Worm (Caenorhabditis elegans) whole organism, young adult: Measurements from ENCODE around the gene hal-3.

Experiments
- F10E7.11 ChIP-seq: sonication (generic microtip); optimal IDR thresholded peaks from 2 replicates; lab custom pipeline; 2017; ENCODE audit warnings: mild to moderate bottlenecking, missing genetic modification characterization, moderate library complexity, missing compliant biosample characterization
- F22D6.2 ChIP-seq: sonication (generic microtip); optimal IDR thresholded peaks from 2 replicates; lab custom pipeline; 2016; ENCODE audit warnings: mild to moderate bottlenecking, missing genetic modification characterization, missing compliant biosample characterization
- K11D2.4 ChIP-seq: fragments of 200-800 bp; sonication (Bioruptor generic); IDR thresholded peaks from 2 replicates; pipeline ENCODE4 v1.3.6; 2022; ENCODE audit warnings: missing genetic modification reagents, missing genetic modification characterization, missing compliant biosample characterization
- K12H6.12 ChIP-seq: fragments of 200-800 bp; sonication (Bioruptor generic); optimal IDR thresholded peaks from 2 replicates; lab custom pipeline; 2018; ENCODE audit warnings: mild to moderate bottlenecking, missing genetic modification characterization, missing compliant biosample characterization
- T26A5.8 ChIP-seq: sonication (generic microtip); optimal IDR thresholded peaks from 2 replicates; lab custom pipeline; 2016; ENCODE audit warnings: missing genetic modification characterization, missing compliant biosample characterization
- Y67H2A.10 ChIP-seq: fragments of 200-800 bp; sonication (Bioruptor generic); conservative IDR thresholded peaks from 2 replicates; pipeline ENCODE4 v1.3.6; 2022; ENCODE audit warnings: missing genetic modification reagents, missing genetic modification characterization, missing compliant biosample characterization
- Y79H2A.3 ChIP-seq: fragments of 200-800 bp; sonication (Bioruptor generic); conservative IDR thresholded peaks from 2 replicates; pipeline ENCODE4 v1.3.6; 2022; ENCODE audit warnings: missing genetic modification reagents, missing genetic modification characterization, missing compliant biosample characterization
- aptf-3 ChIP-seq: fragments of 200-800 bp; sonication (Bioruptor generic); IDR thresholded peaks from 2 replicates; pipeline ENCODE4 v1.3.6; 2022; ENCODE audit warnings: missing genetic modification characterization, missing compliant biosample characterization
- athp-1 ChIP-seq: sonication (generic microtip); optimal IDR thresholded peaks from 2 replicates; lab custom pipeline; 2017; ENCODE audit warnings: mild to moderate bottlenecking, missing genetic modification characterization, missing compliant biosample characterization
- attf-5 ChIP-seq: fragments of 200-800 bp; sonication (Bioruptor generic); optimal IDR thresholded peaks from 2 replicates; lab custom pipeline; 2018; ENCODE audit warnings: mild to moderate bottlenecking, missing genetic modification characterization, missing compliant biosample characterization
- bed-2 ChIP-seq: fragments of 200-800 bp; sonication (Bioruptor generic); IDR thresholded peaks from 2 replicates; pipeline ENCODE4 v1.3.6; 2022; ENCODE audit warnings: missing genetic modification reagents, missing genetic modification characterization, missing compliant biosample characterization
- ceh-27 ChIP-seq: fragments of 200-800 bp; sonication (Bioruptor generic); optimal IDR thresholded peaks from 2 replicates; lab custom pipeline; 2018; ENCODE audit warnings: mild to moderate bottlenecking, missing genetic modification characterization, moderate library complexity, missing compliant biosample characterization
- ceh-91 ChIP-seq: fragments of 200-800 bp; sonication (Bioruptor generic); IDR thresholded peaks from 2 replicates; pipeline ENCODE4 v1.3.6; 2022; ENCODE audit warnings: missing genetic modification reagents, missing genetic modification characterization, missing compliant biosample characterization
- dox-1 ChIP-seq: fragments of 200-800 bp; sonication (Bioruptor generic); IDR thresholded peaks from 2 replicates; pipeline ENCODE4 v1.3.6; 2022; ENCODE audit warnings: missing genetic modification reagents, missing genetic modification characterization, missing compliant biosample characterization
- efl-1 ChIP-seq: fragments of 150-350 bp; optimal IDR thresholded peaks from 2 replicates; lab custom pipeline; 2014; ENCODE audit warnings: missing biosample characterization, missing genetic modification reagents, missing genetic modification characterization
- egl-44 ChIP-seq: fragments of 200-800 bp; sonication (Bioruptor generic); IDR thresholded peaks from 2 replicates; pipeline ENCODE4 v1.3.6; 2022; ENCODE audit warnings: missing genetic modification reagents, missing genetic modification characterization, missing compliant biosample characterization
- gei-17 ChIP-seq: fragments of 200-800 bp; sonication (Bioruptor generic); optimal IDR thresholded peaks from 2 replicates; lab custom pipeline; 2018; ENCODE audit warnings: mild to moderate bottlenecking, missing genetic modification characterization, missing compliant biosample characterization
- hmg-1.2 ChIP-seq: fragments of 200-800 bp; sonication (Bioruptor generic); IDR thresholded peaks from 2 replicates; pipeline ENCODE4 v1.3.6; 2022; ENCODE audit warnings: missing genetic modification reagents, missing genetic modification characterization, missing compliant biosample characterization
- hmg-20 ChIP-seq: fragments of 200-800 bp; sonication (Bioruptor generic); IDR thresholded peaks from 2 replicates; pipeline ENCODE4 v1.3.6; 2022; ENCODE audit warnings: missing genetic modification reagents, missing genetic modification characterization, missing compliant biosample characterization
- lag-1 ChIP-seq: fragments of 200-800 bp; sonication (Bioruptor generic); IDR thresholded peaks from 2 replicates; pipeline ENCODE4 v1.3.6; 2022; ENCODE audit warnings: missing genetic modification reagents, missing genetic modification characterization, missing compliant biosample characterization
- let-607 ChIP-seq, 2 experiments: fragments of 200-800 bp in 1 of 2; sonication (Bioruptor generic) in 1 of 2; sonication (generic microtip) in 1 of 2; optimal IDR thresholded peaks; 2 replicates each; lab custom pipeline; 2016 to 2018; ENCODE audit warnings: mild to moderate bottlenecking in 2 of 2, missing compliant biosample characterization in 2 of 2, missing genetic modification characterization in 2 of 2, moderate library complexity in 2 of 2, missing genotype in 1 of 2
- lin-40 ChIP-seq: sonication (generic microtip); optimal IDR thresholded peaks from 2 replicates; lab custom pipeline; 2016; ENCODE audit warnings: missing genetic modification characterization, mild to moderate bottlenecking, missing compliant biosample characterization, missing genotype, missing genetic modification reagents
- lir-1 ChIP-seq: fragments of 200-800 bp; sonication (Bioruptor generic); conservative IDR thresholded peaks from 2 replicates; pipeline ENCODE4 v1.3.6; 2022; ENCODE audit warnings: missing genetic modification reagents, missing genetic modification characterization, missing compliant biosample characterization
- madf-10 ChIP-seq: sonication (generic microtip); optimal IDR thresholded peaks from 2 replicates; lab custom pipeline; 2016; ENCODE audit warnings: mild to moderate bottlenecking, missing genetic modification characterization, missing compliant biosample characterization
- mcd-1 ChIP-seq: fragments of 200-800 bp; sonication (Bioruptor generic); IDR thresholded peaks from 2 replicates; pipeline ENCODE4 v1.3.6; 2022; ENCODE audit warnings: missing genetic modification reagents, missing genetic modification characterization, missing compliant biosample characterization
- mes-4 ChIP-seq: sonication (generic microtip); optimal IDR thresholded peaks from 2 replicates; lab custom pipeline; 2016; ENCODE audit warnings: missing genotype, missing genetic modification characterization, missing compliant biosample characterization
- nhr-120 ChIP-seq: fragments of 200-800 bp; sonication (Bioruptor generic); IDR thresholded peaks from 2 replicates; pipeline ENCODE4 v1.3.6; 2022; ENCODE audit warnings: missing genetic modification characterization, missing compliant biosample characterization
- nhr-27 ChIP-seq: fragments of 200-800 bp; sonication (Bioruptor generic); optimal IDR thresholded peaks from 2 replicates; lab custom pipeline; 2018; ENCODE audit warnings: mild to moderate bottlenecking, missing genetic modification characterization, moderate library complexity, missing compliant biosample characterization
- nhr-80 ChIP-seq: sonication (generic microtip); optimal IDR thresholded peaks from 2 replicates; lab custom pipeline; 2016; ENCODE audit warnings: missing genetic modification characterization, missing compliant biosample characterization
- nhr-90 ChIP-seq: sonication (generic microtip); optimal IDR thresholded peaks from 2 replicates; lab custom pipeline; 2016; ENCODE audit warnings: missing genotype, mild to moderate bottlenecking, missing genetic modification characterization, missing compliant biosample characterization
- pbrm-1 ChIP-seq: fragments of 200-800 bp; sonication (Bioruptor generic); IDR thresholded peaks from 2 replicates; pipeline ENCODE4 v1.3.6; 2022; ENCODE audit warnings: missing genetic modification reagents, missing genetic modification characterization, missing compliant biosample characterization
- repo-1 ChIP-seq: sonication (generic microtip); optimal IDR thresholded peaks from 2 replicates; lab custom pipeline; 2017; ENCODE audit warnings: mild to moderate bottlenecking, missing genetic modification characterization, missing compliant biosample characterization
- rpc-1 ChIP-seq, 2 experiments: fragments of 150-350 bp in 1 of 2; sonication (generic microtip) in 1 of 2; optimal IDR thresholded peaks; 2 replicates each; lab custom pipeline; 2014 to 2018; ENCODE audit warnings: missing biosample characterization in 1 of 2, missing genetic modification characterization in 1 of 2, missing genetic modification reagents in 1 of 2, missing genotype in 1 of 2
- sdz-38 ChIP-seq: sonication (generic microtip); optimal IDR thresholded peaks from 2 replicates; lab custom pipeline; 2016; ENCODE audit warnings: missing genotype, missing genetic modification characterization, missing compliant biosample characterization
- snpc-1.1 ChIP-seq: sonication (generic microtip); optimal IDR thresholded peaks from 2 replicates; lab custom pipeline; 2017; ENCODE audit warnings: missing genetic modification characterization, mild to moderate bottlenecking, missing compliant biosample characterization, antibody characterized with exemption, moderate library complexity, missing genotype, missing genetic modification reagents; ENCODE audit not compliant: insufficient read depth
- snpc-1.3 ChIP-seq: sonication (generic microtip); optimal IDR thresholded peaks from 2 replicates; lab custom pipeline; 2017; ENCODE audit warnings: missing genetic modification characterization, mild to moderate bottlenecking, missing compliant biosample characterization, antibody characterized with exemption, moderate library complexity, missing genotype, missing genetic modification reagents; ENCODE audit not compliant: insufficient read depth
- tlf-1 ChIP-seq: fragments of 200-800 bp; sonication (Bioruptor generic); optimal IDR thresholded peaks from 2 replicates; lab custom pipeline; 2018; ENCODE audit warnings: mild to moderate bottlenecking, missing genetic modification characterization, missing compliant biosample characterization
- unc-62 ChIP-seq: fragments of 150-350 bp; optimal IDR thresholded peaks from 2 replicates; lab custom pipeline; 2014; ENCODE audit warnings: missing biosample characterization, missing genetic modification reagents, missing genetic modification characterization
- ztf-18 ChIP-seq: sonication (generic microtip); optimal IDR thresholded peaks from 2 replicates; lab custom pipeline; 2016; ENCODE audit warnings: missing genotype, mild to moderate bottlenecking, missing genetic modification characterization, missing compliant biosample characterization
- ztf-26 ChIP-seq: sonication (generic microtip); optimal IDR thresholded peaks from 2 replicates; lab custom pipeline; 2017; ENCODE audit warnings: missing genetic modification characterization, missing compliant biosample characterization

Gene hal-3

DNA sequence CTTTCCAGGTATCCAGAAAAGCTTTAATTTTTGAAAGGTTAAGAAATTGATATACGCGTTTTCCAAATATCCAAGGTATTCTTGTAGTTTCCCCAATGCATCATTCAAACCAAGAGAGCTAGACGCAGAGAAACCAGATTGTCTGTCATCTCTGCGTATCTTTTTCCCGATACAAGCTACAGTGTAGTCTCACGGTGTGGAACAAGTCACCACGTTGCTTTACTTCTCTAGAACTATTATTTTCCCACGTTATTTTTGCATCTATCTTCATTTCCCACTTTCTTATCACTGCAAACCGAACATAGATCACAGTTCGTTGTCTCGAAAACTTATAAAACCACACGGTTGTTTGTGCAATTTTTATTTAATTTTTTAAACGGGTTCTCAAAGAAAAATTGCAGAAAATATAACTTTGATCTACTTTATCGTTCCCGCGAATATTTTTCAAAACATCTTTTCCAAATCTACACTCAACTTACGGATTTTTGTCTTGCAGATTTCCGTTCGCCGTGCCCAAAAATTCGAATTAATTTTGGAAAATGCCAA lies 39.4 kb upstream of the hal-3 start, which contains the start of gene gstk-1:
TSS of gene gstk-1 (plus strand) at position 496 of the 546 bp plus-strand sequence.
- TF ChIP-seq T26A5.8 (tag; lab: Kevin White, UChicago) = no peak
- no peak for TF ChIP-seq ztf-18 (tag; lab: Kevin White, UChicago)
- no peak for TF ChIP-seq K11D2.4
- no peak for TF ChIP-seq gei-17 (GFP tag; lab: Kevin White, UChicago)
- no peak for TF ChIP-seq hmg-20 (GFP tag; lab: Robert Waterston, UW)
- peak; percentile 26; the same call in 1 of the 2 replicates for TF ChIP-seq hmg-1.2 (GFP tag; lab: Robert Waterston, UW)
- no peak for TF ChIP-seq nhr-120 (GFP tag; lab: Robert Waterston, UW)
- no peak for TF ChIP-seq aptf-3 (GFP tag; lab: Robert Waterston, UW)
- TF ChIP-seq rpc-1 (optimal IDR thresholded peaks at IDR 0.05; lab: Kevin White, UChicago) = no peak
- TF ChIP-seq rpc-1 (tag; optimal IDR thresholded peaks at IDR 0.05; lab: Kevin White, UChicago) = no peak
- TF ChIP-seq tlf-1 (GFP tag; lab: Kevin White, UChicago) = no peak
- TF ChIP-seq let-607 (tag; optimal IDR thresholded peaks at IDR 0.05; lab: Kevin White, UChicago) = no peak
- no peak for TF ChIP-seq madf-10
- no peak for TF ChIP-seq ceh-27
- no peak for TF ChIP-seq athp-1 (tag; lab: Kevin White, UChicago)
- no peak for TF ChIP-seq snpc-1.3 (tag; lab: Kevin White, UChicago)
- TF ChIP-seq lir-1 (GFP tag; lab: Robert Waterston, UW) = no peak
- TF ChIP-seq mes-4 (tag; lab: Kevin White, UChicago) = no peak
- no peak for TF ChIP-seq Y67H2A.10 (GFP tag; lab: Robert Waterston, UW)
- peak; percentile 17 for TF ChIP-seq lin-40 (tag; lab: Kevin White, UChicago)
- no peak for TF ChIP-seq mcd-1 (GFP tag; lab: Robert Waterston, UW)
- no peak for TF ChIP-seq ztf-26 (tag; lab: Kevin White, UChicago)
- TF ChIP-seq attf-5 (GFP tag; lab: Kevin White, UChicago) = no peak
- peak; percentile 53 for TF ChIP-seq nhr-80
- TF ChIP-seq, all 124 proteins: peak for 3

- no peak for TF ChIP-seq efl-1 (GFP tag; lab: Kevin White, UChicago)
- no peak for TF ChIP-seq egl-44 (GFP tag; lab: Robert Waterston, UW)
- no peak for TF ChIP-seq F22D6.2
- TF ChIP-seq nhr-27 = no peak
- TF ChIP-seq nhr-90 (tag; lab: Kevin White, UChicago) = no peak
- no peak for TF ChIP-seq snpc-1.1 (tag; lab: Kevin White, UChicago)
- TF ChIP-seq bed-2 (GFP tag; lab: Robert Waterston, UW) = no peak
- no peak for TF ChIP-seq pbrm-1 (GFP tag; lab: Robert Waterston, UW)
- TF ChIP-seq sdz-38 (tag; lab: Kevin White, UChicago) = no peak
- TF ChIP-seq repo-1 (tag; lab: Kevin White, UChicago) = no peak
- TF ChIP-seq dox-1 (GFP tag; lab: Robert Waterston, UW) = no peak
- TF ChIP-seq F10E7.11 (tag; lab: Kevin White, UChicago) = no peak
- TF ChIP-seq K12H6.12 = no peak
- TF ChIP-seq ceh-91 (GFP tag; lab: Robert Waterston, UW) = no peak
- no peak for TF ChIP-seq madf-10
- TF ChIP-seq lag-1 (GFP tag; lab: Robert Waterston, UW) = no peak
- TF ChIP-seq hmg-20 (GFP tag; lab: Robert Waterston, UW) = no peak
- TF ChIP-seq unc-62 (GFP tag; lab: Kevin White, UChicago) = no peak
- TF ChIP-seq Y79H2A.3 (GFP tag; lab: Robert Waterston, UW) = no peak
- TF ChIP-seq, all 124 proteins: peak for 0
These were observed 38.7 kb upstream of the hal-3 start, which contains the start of gene ZK1307.1 for ce11 chrII:9655530-9656139. TSS of gene ZK1307.1 (minus strand) at chrII:9655580.
